Worm (Caenorhabditis elegans) whole organism, mixed stage, embryonic: ENCODE data around the gene set-19.
A peak's percentile ranks its signal among the peaks of the same experiment; 100 is the strongest.

ENCODE experiments used
- M03D4.4 ChIP-seq: sonication (generic microtip); optimal IDR thresholded peaks from 2 replicates; lab custom pipeline; 2017; ENCODE audit warnings: mild to moderate bottlenecking, missing genetic modification characterization, missing compliant biosample characterization
- bed-3 ChIP-seq: fragments of 200-800 bp; sonication (Bioruptor generic); optimal IDR thresholded peaks from 3 replicates; lab custom pipeline; 2018; ENCODE audit warnings: mild to moderate bottlenecking, missing genetic modification characterization, moderate library complexity, missing compliant biosample characterization
- blmp-1 ChIP-seq: fragments of 150-350 bp; optimal IDR thresholded peaks from 2 replicates; lab custom pipeline; 2014; ENCODE audit warnings: missing biosample characterization, missing genetic modification characterization
- ceh-43 ChIP-seq: fragments of 200-800 bp; sonication (Bioruptor generic); optimal IDR thresholded peaks from 2 replicates; lab custom pipeline; 2018; ENCODE audit warnings: mild to moderate bottlenecking, missing genetic modification characterization, moderate library complexity, missing compliant biosample characterization
- ceh-83 ChIP-seq: fragments of 200-800 bp; sonication (Bioruptor generic); optimal IDR thresholded peaks from 2 replicates; lab custom pipeline; 2018; ENCODE audit warnings: mild to moderate bottlenecking, missing genetic modification characterization, missing compliant biosample characterization
- ces-1 ChIP-seq: fragments of 150-350 bp; optimal IDR thresholded peaks from 2 replicates; lab custom pipeline; 2014; ENCODE audit warnings: missing biosample characterization, missing genetic modification reagents, missing genetic modification characterization
- drap-1 ChIP-seq: fragments of 200-800 bp; sonication (Bioruptor generic); optimal IDR thresholded peaks from 3 replicates; lab custom pipeline; 2018; ENCODE audit warnings: mild to moderate bottlenecking, missing genetic modification characterization, missing compliant biosample characterization
- elt-1 ChIP-seq: sonication (generic microtip); optimal IDR thresholded peaks from 2 replicates; lab custom pipeline; 2017; ENCODE audit warnings: missing genetic modification characterization, mild to moderate bottlenecking, missing compliant biosample characterization, antibody characterized with exemption, moderate library complexity, borderline replicate concordance; ENCODE audit not compliant: insufficient read depth
- flh-1 ChIP-seq: fragments of 200-800 bp; sonication (Bioruptor generic); optimal IDR thresholded peaks from 2 replicates; lab custom pipeline; 2018; ENCODE audit warnings: mild to moderate bottlenecking, missing genetic modification characterization, moderate library complexity, missing compliant biosample characterization
- ham-2 ChIP-seq: fragments of 200-800 bp; sonication (Bioruptor generic); optimal IDR thresholded peaks from 2 replicates; lab custom pipeline; 2018; ENCODE audit warnings: mild to moderate bottlenecking, missing genetic modification characterization, missing compliant biosample characterization
- hlh-1 ChIP-seq: fragments of 150-350 bp; optimal IDR thresholded peaks from 2 replicates; lab custom pipeline; 2014; ENCODE audit warnings: missing biosample characterization, missing genetic modification reagents, missing genetic modification characterization
- lin-13 ChIP-seq: fragments of 150-350 bp; optimal IDR thresholded peaks from 2 replicates; lab custom pipeline; 2014; ENCODE audit warnings: missing biosample characterization, missing genetic modification characterization
- lin-32 ChIP-seq: fragments of 200-800 bp; sonication (Bioruptor generic); optimal IDR thresholded peaks from 2 replicates; lab custom pipeline; 2018; ENCODE audit warnings: mild to moderate bottlenecking, missing genetic modification characterization, missing compliant biosample characterization
- lsy-2 ChIP-seq: fragments of 150-350 bp; optimal IDR thresholded peaks from 2 replicates; lab custom pipeline; 2014; ENCODE audit warnings: missing biosample characterization, missing genetic modification characterization
- mab-5 ChIP-seq: fragments of 150-350 bp; optimal IDR thresholded peaks from 2 replicates; lab custom pipeline; 2014; ENCODE audit warnings: missing biosample characterization, missing genetic modification characterization
- mep-1 ChIP-seq: fragments of 150-350 bp; optimal IDR thresholded peaks from 2 replicates; lab custom pipeline; 2017; ENCODE audit warnings: missing biosample characterization, missing genetic modification reagents, missing genetic modification characterization, inconsistent platforms
- mls-2 ChIP-seq: sonication (generic microtip); optimal IDR thresholded peaks from 2 replicates; lab custom pipeline; 2016; ENCODE audit warnings: mild to moderate bottlenecking, missing genetic modification characterization, moderate library complexity, missing compliant biosample characterization
- nhr-12 ChIP-seq: fragments of 150-350 bp; optimal IDR thresholded peaks from 2 replicates; lab custom pipeline; 2014; ENCODE audit warnings: missing biosample characterization, missing genetic modification characterization
- nhr-2 ChIP-seq: fragments of 150-350 bp; optimal IDR thresholded peaks from 2 replicates; lab custom pipeline; 2014; ENCODE audit warnings: missing biosample characterization, missing genetic modification characterization
- nhr-28 ChIP-seq: fragments of 150-350 bp; optimal IDR thresholded peaks from 2 replicates; lab custom pipeline; 2014; ENCODE audit warnings: missing biosample characterization, missing genetic modification characterization
- nhr-76 ChIP-seq: sonication (generic microtip); optimal IDR thresholded peaks from 2 replicates; lab custom pipeline; 2017; ENCODE audit warnings: missing biosample characterization, missing genetic modification characterization
- pha-4 ChIP-seq: fragments of 150-350 bp; optimal IDR thresholded peaks from 2 replicates; lab custom pipeline; 2018; ENCODE audit warnings: missing biosample characterization, missing genetic modification reagents, missing genetic modification characterization
- sem-2 ChIP-seq: fragments of 200-800 bp; sonication (Bioruptor generic); optimal IDR thresholded peaks from 2 replicates; lab custom pipeline; 2018; ENCODE audit warnings: mild to moderate bottlenecking, missing genetic modification characterization, missing compliant biosample characterization
- sptf-1 ChIP-seq: sonication (generic microtip); optimal IDR thresholded peaks from 2 replicates; lab custom pipeline; 2017; ENCODE audit warnings: mild to moderate bottlenecking, missing genetic modification characterization, moderate library complexity, missing compliant biosample characterization
- unc-120 ChIP-seq: sonication (generic microtip); optimal IDR thresholded peaks from 2 replicates; lab custom pipeline; 2017; ENCODE audit warnings: missing genetic modification characterization, missing compliant biosample characterization; ENCODE audit not compliant: poor library complexity, severe bottlenecking
- unc-39 ChIP-seq: fragments of 150-350 bp; optimal IDR thresholded peaks from 2 replicates; lab custom pipeline; 2014; ENCODE audit warnings: missing biosample characterization, missing genetic modification characterization
- unc-62 ChIP-seq: fragments of 150-350 bp; optimal IDR thresholded peaks from 2 replicates; lab custom pipeline; 2014; ENCODE audit warnings: missing biosample characterization, missing genetic modification reagents, missing genetic modification characterization
- zip-8 ChIP-seq: fragments of 150-350 bp; optimal IDR thresholded peaks from 2 replicates; lab custom pipeline; 2014; ENCODE audit warnings: missing biosample characterization, missing genetic modification characterization

The set-19 gene

ce11 chrX:5669733-5670132, 10.3 kb downstream of the set-19 start:
- TF ChIP-seq zip-8 (tag; lab: Kevin White, UChicago): no peak

- TF ChIP-seq ces-1 (GFP tag; lab: Kevin White, UChicago) (no peak), nhr-76 (tag; lab: Kevin White, UChicago) (no peak), ceh-43 (GFP tag; lab: Kevin White, UChicago) (no peak), sptf-1 (no peak), sem-2 (GFP tag; lab: Kevin White, UChicago) (no peak), lin-32 (no peak), bed-3 (GFP tag; lab: Kevin White, UChicago) (no peak), blmp-1 (tag; lab: Kevin White, UChicago) (no peak)
These were observed 16.5 kb downstream of the set-19 start, which contains the start of gene egl-13 for ce11 chrX:5663537-5663936. TSS of gene egl-13 (plus strand) at chrX:5663837.

- TF ChIP-seq elt-1 (tag; lab: Kevin White, UChicago) (no peak), ceh-83 (GFP tag; lab: Kevin White, UChicago) (no peak), mls-2 (no peak), nhr-28 (tag; lab: Kevin White, UChicago) (no peak), drap-1 (GFP tag; lab: Kevin White, UChicago) (no peak), zip-8 (tag; lab: Kevin White, UChicago) (no peak), sptf-1 (no peak), flh-1 (no peak), ceh-43 (GFP tag; lab: Kevin White, UChicago) (no peak), unc-62 (GFP tag; lab: Kevin White, UChicago) (no peak), hlh-1 (tag; lab: Kevin White, UChicago) (no peak), mab-5 (no peak), lin-32 (no peak), lin-13 (tag; lab: Kevin White, UChicago) (no peak)
These were observed 18.8 kb downstream of the set-19 start for ce11 chrX:5661179-5661578.

- TF ChIP-seq lin-13 (tag; lab: Kevin White, UChicago): no peak
- no peak for TF ChIP-seq nhr-12 (tag; lab: Kevin White, UChicago)
- no peak for TF ChIP-seq unc-39
- no peak for TF ChIP-seq lsy-2 (tag; lab: Kevin White, UChicago)
- TF ChIP-seq mab-5: no peak
- TF ChIP-seq M03D4.4 (tag; lab: Kevin White, UChicago): no peak
- TF ChIP-seq ceh-83 (GFP tag; lab: Kevin White, UChicago): no peak
- no peak for TF ChIP-seq hlh-1 (tag; lab: Kevin White, UChicago)
- no peak for TF ChIP-seq nhr-2 (tag; lab: Kevin White, UChicago)
- TF ChIP-seq unc-120: no peak
- TF ChIP-seq zip-8 (tag; lab: Kevin White, UChicago): no peak
- TF ChIP-seq sptf-1: no peak
- TF ChIP-seq ces-1 (GFP tag; lab: Kevin White, UChicago): no peak
- no peak for TF ChIP-seq drap-1 (GFP tag; lab: Kevin White, UChicago)
These were observed 20.4 kb downstream of the set-19 start, which contains the start of gene T22B7.22 for ce11 chrX:5659614-5660013. TSS of gene T22B7.22 (plus strand) at chrX:5659967.

ce11 chrX:5655601-5656000, 24.4 kb downstream of the set-19 start:
- TF ChIP-seq ceh-43 (GFP tag; lab: Kevin White, UChicago): no peak
- no peak for TF ChIP-seq unc-62 (GFP tag; lab: Kevin White, UChicago)
- TF ChIP-seq elt-1 (tag; lab: Kevin White, UChicago): no peak
- no peak for TF ChIP-seq pha-4 (tag; lab: Kevin White, UChicago)
- no peak for TF ChIP-seq sem-2 (GFP tag; lab: Kevin White, UChicago)
- peak; percentile 52 for TF ChIP-seq ces-1 (GFP tag; lab: Kevin White, UChicago)

- TF ChIP-seq mep-1 (tag; lab: Kevin White, UChicago) (no peak), ham-2 (no peak)
These were observed 26.2 kb downstream of the set-19 start, which contains the start of gene T22B7.7 for ce11 chrX:5653813-5654212. TSS of gene T22B7.7 (minus strand) at chrX:5654074.
